ENCODE assay signal across 5 worm cellular contexts in genomic region chrII:12110997-12111396, ce11.
TF ChIP-seq lines count a peak whose summit lies in the region.

No protein-coding gene starts in this region.

TF ChIP-seq in whole organism, L4 larva, 104 proteins besides CTCF, POLR2A, EP300 and RAD21:
- no peak for TF ChIP-seq F26F4.8 (GFP tag; conservative IDR thresholded peaks at IDR 0.05; lab: Robert Waterston, UW)
- no peak for TF ChIP-seq lsy-2 (tag; optimal IDR thresholded peaks at IDR 0.05; lab: Kevin White, UChicago)
- TF ChIP-seq madf-9 (GFP tag; conservative IDR thresholded peaks at IDR 0.05; lab: Robert Waterston, UW), result no peak
- TF ChIP-seq tra-1 (GFP tag; IDR thresholded peaks at IDR 0.05; lab: Robert Waterston, UW), result 0 out of 2 replicates have a peak, but pooled peaks have one; percentile 48
- 0 out of 2 replicates have a peak, but pooled peaks have one; percentile 25 for TF ChIP-seq set-16 (GFP tag; IDR thresholded peaks at IDR 0.05; lab: Robert Waterston, UW)
- no peak for TF ChIP-seq daf-16 (GFP tag; optimal IDR thresholded peaks at IDR 0.05; lab: Kevin White, UChicago)
- no peak for TF ChIP-seq daf-16 (tag; optimal IDR thresholded peaks at IDR 0.05; lab: Kevin White, UChicago)
- TF ChIP-seq mxl-2 (GFP tag; conservative IDR thresholded peaks at IDR 0.05; lab: Robert Waterston, UW), result no peak
- TF ChIP-seq unc-62 (GFP tag; optimal IDR thresholded peaks at IDR 0.05 in 1 of 2; lab: Kevin White, UChicago), result no peak
- TF ChIP-seq unc-62 (tag; optimal IDR thresholded peaks at IDR 0.05; lab: Kevin White, UChicago), result no peak
- no peak for TF ChIP-seq Y5F2A.4 (GFP tag; optimal IDR thresholded peaks at IDR 0.05; lab: Kevin White, UChicago)
- TF ChIP-seq gei-8 (GFP tag; optimal IDR thresholded peaks at IDR 0.05; lab: Kevin White, UChicago), result no peak
- no peak for TF ChIP-seq nhr-41 (GFP tag; IDR thresholded peaks at IDR 0.05; lab: Robert Waterston, UW)
- peak; percentile 18 for TF ChIP-seq aha-1 (tag; lab: Kevin White, UChicago)
- TF ChIP-seq dpl-1 (GFP tag; optimal IDR thresholded peaks at IDR 0.05; lab: Kevin White, UChicago), result no peak
TF ChIP-seq in whole organism, L4 larva: peak in this region for 3.

TF ChIP-seq in whole organism, early embryonic, 17 proteins besides CTCF, POLR2A, EP300 and RAD21:
- TF ChIP-seq hmg-4 (GFP tag; optimal IDR thresholded peaks at IDR 0.05; lab: Kevin White, UChicago) (peak; percentile 24), F13C5.2 (tag; optimal IDR thresholded peaks at IDR 0.05; lab: Kevin White, UChicago) (no peak), tbx-37 (GFP tag; conservative IDR thresholded peaks at IDR 0.05; lab: Robert Waterston, UW) (no peak), scrt-1 (GFP tag; IDR thresholded peaks at IDR 0.05; lab: Robert Waterston, UW) (no peak)

TF ChIP-seq in whole organism, late embryonic, 69 proteins besides CTCF, POLR2A, EP300 and RAD21:
- TF ChIP-seq fkh-6 (tag; optimal IDR thresholded peaks at IDR 0.05; lab: Kevin White, UChicago) (no peak), odd-2 (tag; optimal IDR thresholded peaks at IDR 0.05; lab: Kevin White, UChicago) (no peak), dmd-4 (tag; optimal IDR thresholded peaks at IDR 0.05; lab: Kevin White, UChicago; ENCODE audit: borderline replicate concordance) (no peak), gmeb-2 (tag; optimal IDR thresholded peaks at IDR 0.05; lab: Kevin White, UChicago) (no peak), hlh-6 (tag; optimal IDR thresholded peaks at IDR 0.05; lab: Kevin White, UChicago) (peak; percentile 18), mec-3 (tag; optimal IDR thresholded peaks at IDR 0.05; lab: Kevin White, UChicago; ENCODE audit: borderline replicate concordance) (no peak)

TF ChIP-seq in whole organism, mixed stage, embryonic, 35 proteins besides CTCF, POLR2A, EP300 and RAD21:
- TF ChIP-seq snpc-4 (tag; optimal IDR thresholded peaks at IDR 0.05; lab: Kevin White, UChicago) (no peak), ham-2 (GFP tag; optimal IDR thresholded peaks at IDR 0.05; lab: Kevin White, UChicago) (peak; percentile 59)

TF ChIP-seq in whole organism, young adult, 124 proteins besides CTCF, POLR2A, EP300 and RAD21:
- TF ChIP-seq hmg-20 (GFP tag; IDR thresholded peaks at IDR 0.05; lab: Robert Waterston, UW) (no peak), K12H6.12 (tag; optimal IDR thresholded peaks at IDR 0.05; lab: Kevin White, UChicago) (no peak), F55B11.4 (tag; optimal IDR thresholded peaks at IDR 0.05; lab: Kevin White, UChicago; ENCODE audit: borderline replicate concordance, insufficient read depth) (no peak), tbx-9 (tag; optimal IDR thresholded peaks at IDR 0.05; lab: Kevin White, UChicago; ENCODE audit: borderline replicate concordance) (no peak), lir-1 (GFP tag; conservative IDR thresholded peaks at IDR 0.05; lab: Robert Waterston, UW) (no peak), ztf-22 (GFP tag; optimal IDR thresholded peaks at IDR 0.05; lab: Kevin White, UChicago) (no peak), nhr-80 (tag; optimal IDR thresholded peaks at IDR 0.05; lab: Kevin White, UChicago) (no peak), F39B2.1 (GFP tag; IDR thresholded peaks at IDR 0.05; lab: Robert Waterston, UW) (no peak), F57A8.1 (GFP tag; optimal IDR thresholded peaks at IDR 0.05; lab: Kevin White, UChicago) (no peak), madf-8 (GFP tag; conservative IDR thresholded peaks at IDR 0.05; lab: Robert Waterston, UW) (no peak), zfh-2 (GFP tag; conservative IDR thresholded peaks at IDR 0.05; lab: Robert Waterston, UW) (peak; percentile 69; the same call in 1 of the 2 replicates), sdz-38 (tag; optimal IDR thresholded peaks at IDR 0.05; lab: Kevin White, UChicago) (no peak), C06A6.2 (GFP tag; conservative IDR thresholded peaks at IDR 0.05; lab: Robert Waterston, UW) (no peak), F52B5.7 (tag; optimal IDR thresholded peaks at IDR 0.05; lab: Kevin White, UChicago) (no peak), fkh-3 (tag; optimal IDR thresholded peaks at IDR 0.05; lab: Kevin White, UChicago) (peak; percentile 22)
